Worm (Caenorhabditis elegans) whole organism, L4/young adult: ENCODE data around the gene twk-10.

Experiments used
- dao-5 ChIP-seq: sonication (generic microtip); optimal IDR thresholded peaks from 2 replicates; lab custom pipeline; 2016; ENCODE audit warnings: missing genotype, missing genetic modification characterization, moderate library complexity, missing compliant biosample characterization
- him-1 ChIP-seq: sonication (generic microtip); optimal IDR thresholded peaks from 2 replicates; lab custom pipeline; 2016; ENCODE audit warnings: missing genotype, missing genetic modification reagents, missing genetic modification characterization, missing compliant biosample characterization

DNA sequence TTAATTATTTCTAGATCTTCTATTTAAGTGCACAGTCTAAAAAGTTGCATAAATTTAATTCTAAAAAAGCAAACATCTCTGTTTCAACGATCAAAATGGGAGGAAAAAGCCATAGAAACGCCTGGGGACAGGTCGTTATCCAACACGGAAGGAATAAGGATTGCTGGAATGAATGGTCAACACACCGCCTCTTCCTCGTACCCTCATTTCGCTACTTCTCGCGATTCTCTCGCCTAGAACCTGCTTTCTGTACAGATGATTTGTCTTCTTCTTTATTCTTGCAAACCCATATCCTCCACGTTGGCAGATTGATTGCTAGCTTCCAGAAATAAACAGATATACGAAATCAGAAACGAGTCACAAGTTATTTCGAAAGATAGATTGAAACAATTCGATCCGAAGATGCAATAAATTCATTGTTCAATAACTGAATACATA, 37.2 kb upstream of the twk-10 start, which contains the start of gene dpy-11:
- no peak for TF ChIP-seq him-1 (tag; lab: Kevin White, UChicago)
- TF ChIP-seq dao-5 (tag; lab: Kevin White, UChicago) = no peak
